Fruit fly (Drosophila melanogaster) whole organism, embryonic: ENCODE data around the gene CG3104.

ENCODE experiments used
- Aef1 ChIP-seq: fragments of 200-800 bp; sonication (Bioruptor generic); IDR thresholded peaks from 3 replicates; pipeline ENCODE4 v1.3.6; 2022; ENCODE audit warnings: missing biosample characterization, missing genetic modification characterization
- BEAF-32 ChIP-seq: fragments of 200-800 bp; sonication (Bioruptor generic); optimal IDR thresholded peaks from 3 replicates; lab custom pipeline; 2017; ENCODE audit warnings: missing biosample characterization, missing genetic modification characterization, mild to moderate bottlenecking, moderate library complexity, missing genetic modification reagents
- CG10654 ChIP-seq: fragments of 200-800 bp; sonication (Bioruptor generic); optimal IDR thresholded peaks from 2 replicates; lab custom pipeline; 2016; ENCODE audit warnings: missing biosample characterization, missing genetic modification characterization
- CG11247 ChIP-seq: fragments of 200-800 bp; sonication (Bioruptor generic); IDR thresholded peaks from 2 replicates; pipeline ENCODE4 v1.3.6; 2022; ENCODE audit warnings: missing biosample characterization, missing genetic modification characterization
- CG11560 ChIP-seq: fragments of 200-800 bp; sonication (Bioruptor generic); IDR thresholded peaks from 3 replicates; pipeline ENCODE4 v1.3.6; 2022; ENCODE audit warnings: missing biosample characterization, missing genetic modification characterization
- CG12236 ChIP-seq: fragments of 200-800 bp; sonication (Bioruptor generic); optimal IDR thresholded peaks from 2 replicates; lab custom pipeline; 2016; ENCODE audit warnings: missing biosample characterization, missing genetic modification characterization
- CG12299 ChIP-seq: fragments of 200-800 bp; sonication (Bioruptor generic); optimal IDR thresholded peaks from 2 replicates; lab custom pipeline; 2018; ENCODE audit warnings: missing biosample characterization, mild to moderate bottlenecking, missing genetic modification characterization
- CG13287 ChIP-seq: fragments of 200-800 bp; sonication (Bioruptor generic); IDR thresholded peaks from 2 replicates; pipeline ENCODE4 v1.3.6; 2022; ENCODE audit warnings: missing biosample characterization, missing genetic modification characterization; ENCODE audit not compliant: partially characterized antibody
- CG16863 ChIP-seq: fragments of 200-800 bp; sonication (Bioruptor generic); optimal IDR thresholded peaks from 3 replicates; lab custom pipeline; 2016; ENCODE audit warnings: missing biosample characterization, missing genetic modification characterization
- CG2129 ChIP-seq: fragments of 200-800 bp; sonication (Bioruptor generic); IDR thresholded peaks from 2 replicates; pipeline ENCODE4 v1.3.6; 2022; ENCODE audit warnings: missing biosample characterization, missing genetic modification characterization; ENCODE audit not compliant: partially characterized antibody
- CG2202 ChIP-seq: fragments of 200-800 bp; sonication (Bioruptor generic); optimal IDR thresholded peaks from 2 replicates; lab custom pipeline; 2018; ENCODE audit warnings: missing biosample characterization, mild to moderate bottlenecking, missing genetic modification characterization
- CG31224 ChIP-seq: fragments of 200-800 bp; sonication (Bioruptor generic); IDR thresholded peaks from 2 replicates; pipeline ENCODE4 v1.3.6; 2022; ENCODE audit warnings: missing biosample characterization, missing genetic modification characterization
- CG31388 ChIP-seq: fragments of 200-800 bp; sonication (Bioruptor generic); optimal IDR thresholded peaks from 2 replicates; lab custom pipeline; 2016; ENCODE audit warnings: missing biosample characterization, missing genetic modification characterization
- CG3163 ChIP-seq: fragments of 200-800 bp; sonication (Bioruptor generic); optimal IDR thresholded peaks from 3 replicates; lab custom pipeline; 2016; ENCODE audit warnings: missing biosample characterization, missing genetic modification characterization
- CG32767 ChIP-seq: fragments of 200-800 bp; sonication (Bioruptor generic); IDR thresholded peaks from 2 replicates; pipeline ENCODE4 v1.3.6; 2022; ENCODE audit warnings: missing biosample characterization, missing genetic modification characterization
- CG43689 ChIP-seq: fragments of 200-800 bp; sonication (Bioruptor generic); IDR thresholded peaks from 2 replicates; pipeline ENCODE4 v1.3.6; 2022; ENCODE audit warnings: missing biosample characterization, missing genetic modification characterization
- CG9797 ChIP-seq: fragments of 200-800 bp; sonication (Bioruptor generic); optimal IDR thresholded peaks from 3 replicates; lab custom pipeline; 2018; ENCODE audit warnings: missing biosample characterization, mild to moderate bottlenecking, missing genetic modification characterization
- CHES-1-like ChIP-seq: fragments of 200-800 bp; sonication (Bioruptor generic); optimal IDR thresholded peaks from 2 replicates; lab custom pipeline; 2016; ENCODE audit warnings: missing biosample characterization, missing genetic modification characterization
- Dad ChIP-seq: fragments of 200-800 bp; sonication (Bioruptor generic); optimal IDR thresholded peaks from 3 replicates; lab custom pipeline; 2016; ENCODE audit warnings: missing biosample characterization, missing genetic modification characterization
- Dip3 ChIP-seq: fragments of 200-800 bp; sonication (Bioruptor generic); optimal IDR thresholded peaks from 3 replicates; lab custom pipeline; 2016; ENCODE audit warnings: missing biosample characterization, missing genetic modification characterization
- Dll ChIP-seq: fragments of 200-800 bp; sonication (Bioruptor generic); IDR thresholded peaks from 4 replicates; pipeline ENCODE4 v1.3.6; 2022; ENCODE audit warnings: missing biosample characterization, missing genetic modification characterization; ENCODE audit not compliant: partially characterized antibody
- H2.0 ChIP-seq: fragments of 200-800 bp; sonication (Bioruptor generic); IDR thresholded peaks from 2 replicates; pipeline ENCODE4 v1.3.6; 2022; ENCODE audit warnings: missing biosample characterization, missing genetic modification characterization
- MTF-1 ChIP-seq: fragments of 200-800 bp; sonication (Bioruptor generic); optimal IDR thresholded peaks from 2 replicates; lab custom pipeline; 2018; ENCODE audit warnings: missing biosample characterization, mild to moderate bottlenecking, missing genetic modification characterization, borderline replicate concordance
- Mad ChIP-seq: fragments of 200-800 bp; sonication (Bioruptor generic); optimal IDR thresholded peaks from 2 replicates; lab custom pipeline; 2016; ENCODE audit warnings: missing biosample characterization, missing genetic modification characterization
- Med ChIP-seq: fragments of 200-800 bp; sonication (Bioruptor generic); peaks from one replicate; lab custom pipeline; 2016; ENCODE audit warnings: missing biosample characterization, missing genetic modification characterization, mild to moderate bottlenecking, inconsistent platforms, moderate library complexity
- NFAT ChIP-seq: fragments of 200-800 bp; sonication (Bioruptor generic); IDR thresholded peaks from 2 replicates; pipeline ENCODE4 v1.3.6; 2022; ENCODE audit warnings: missing biosample characterization, missing genetic modification characterization
- Rfx ChIP-seq: fragments of 200-800 bp; sonication (Bioruptor generic); IDR thresholded peaks from 2 replicates; pipeline ENCODE4 v1.3.6; 2022; ENCODE audit warnings: missing biosample characterization, missing genetic modification characterization
- Sox100B ChIP-seq: fragments of 200-800 bp; sonication (Bioruptor generic); optimal IDR thresholded peaks from 3 replicates; lab custom pipeline; 2018; ENCODE audit warnings: missing biosample characterization, mild to moderate bottlenecking, missing genetic modification characterization
- Trl ChIP-seq, 3 experiments: fragments of >200 bp in 2 of 3; fragments of 200-800 bp in 1 of 3; sonication (Bioruptor generic) in 1 of 3; optimal IDR thresholded peaks; 2 replicates in 1 of 3; 3 replicates in 2 of 3; lab custom pipeline; 2016 to 2017; ENCODE audit warnings: missing biosample characterization in 1 of 3, missing genetic modification characterization in 1 of 3
- amos ChIP-seq: fragments of 200-800 bp; sonication (Bioruptor generic); IDR thresholded peaks from 2 replicates; pipeline ENCODE4 v1.3.6; 2022; ENCODE audit warnings: missing biosample characterization, missing genetic modification characterization; ENCODE audit not compliant: partially characterized antibody
- ase ChIP-seq: fragments of 200-800 bp; sonication (Bioruptor generic); IDR thresholded peaks from 3 replicates; pipeline ENCODE4 v1.3.6; 2022; ENCODE audit warnings: missing biosample characterization, missing genetic modification characterization
- ash1 ChIP-seq: fragments of 200-800 bp; sonication (Bioruptor generic); optimal IDR thresholded peaks from 2 replicates; lab custom pipeline; 2018; ENCODE audit warnings: missing biosample characterization, mild to moderate bottlenecking, missing genetic modification characterization
- bab2 ChIP-seq: fragments of 200-800 bp; sonication (Bioruptor generic); optimal IDR thresholded peaks from 2 replicates; lab custom pipeline; 2016; ENCODE audit warnings: missing biosample characterization, missing genetic modification characterization
- chm ChIP-seq: fragments of 200-800 bp; sonication (Bioruptor generic); IDR thresholded peaks from 2 replicates; pipeline ENCODE4 v1.3.6; 2022; ENCODE audit warnings: missing biosample characterization, missing genetic modification characterization
- chn ChIP-seq: fragments of 200-800 bp; sonication (Bioruptor generic); optimal IDR thresholded peaks from 2 replicates; lab custom pipeline; 2016; ENCODE audit warnings: missing biosample characterization, missing genetic modification characterization
- crp ChIP-seq, 2 experiments: fragments of 200-800 bp; sonication (Bioruptor generic); optimal IDR thresholded peaks; 2 replicates in 1 of 2; 3 replicates in 1 of 2; lab custom pipeline; 2017; ENCODE audit warnings: missing biosample characterization in 2 of 2, missing genetic modification characterization in 2 of 2, mild to moderate bottlenecking in 1 of 2, moderate library complexity in 1 of 2
- dm ChIP-seq: fragments of 200-800 bp; sonication (Bioruptor generic); optimal IDR thresholded peaks from 3 replicates; lab custom pipeline; 2016; ENCODE audit warnings: missing biosample characterization, missing genetic modification characterization
- exex ChIP-seq: fragments of 200-800 bp; sonication (Bioruptor generic); optimal IDR thresholded peaks from 4 replicates; lab custom pipeline; 2018; ENCODE audit warnings: missing biosample characterization, mild to moderate bottlenecking, missing genetic modification characterization, moderate library complexity
- ftz-f1 ChIP-seq: fragments of 200-800 bp; sonication (Bioruptor generic); optimal IDR thresholded peaks from 2 replicates; lab custom pipeline; 2016; ENCODE audit warnings: missing biosample characterization, missing genetic modification characterization
- jumu ChIP-seq: fragments of 200-800 bp; sonication (Bioruptor generic); optimal IDR thresholded peaks from 3 replicates; lab custom pipeline; 2016; ENCODE audit warnings: missing biosample characterization, missing genetic modification characterization
- kah ChIP-seq: fragments of 200-800 bp; sonication (Bioruptor generic); optimal IDR thresholded peaks from 2 replicates; lab custom pipeline; 2018; ENCODE audit warnings: missing biosample characterization, mild to moderate bottlenecking, missing genetic modification characterization
- kay ChIP-seq: fragments of 200-800 bp; sonication (Bioruptor generic); optimal IDR thresholded peaks from 2 replicates; lab custom pipeline; 2016; ENCODE audit warnings: missing biosample characterization, missing genetic modification characterization
- mirr ChIP-seq: fragments of 200-800 bp; sonication (Bioruptor generic); optimal IDR thresholded peaks from 3 replicates; lab custom pipeline; 2018; ENCODE audit warnings: missing biosample characterization, mild to moderate bottlenecking, missing genetic modification characterization
- onecut ChIP-seq: fragments of 200-800 bp; sonication (Bioruptor generic); IDR thresholded peaks from 2 replicates; pipeline ENCODE4 v1.3.6; 2022; ENCODE audit warnings: missing biosample characterization, missing genetic modification characterization
- pb ChIP-seq: fragments of 200-800 bp; sonication (Bioruptor generic); optimal IDR thresholded peaks from 3 replicates; lab custom pipeline; 2016; ENCODE audit warnings: missing biosample characterization, missing genetic modification characterization
- sens ChIP-seq: fragments of 200-800 bp; sonication (Bioruptor generic); peaks from one replicate; lab custom pipeline; 2016; ENCODE audit warnings: missing biosample characterization, missing genetic modification characterization
- sens-2 ChIP-seq: fragments of 200-800 bp; sonication (Bioruptor generic); IDR thresholded peaks from 2 replicates; pipeline ENCODE4 v1.3.6; 2022; ENCODE audit warnings: missing biosample characterization, missing genetic modification characterization
- ssp ChIP-seq: fragments of 200-800 bp; sonication (Bioruptor generic); IDR thresholded peaks from 2 replicates; pipeline ENCODE4 v1.3.6; 2022; ENCODE audit warnings: missing biosample characterization, missing genetic modification characterization
- tio ChIP-seq: fragments of 200-800 bp; sonication (Bioruptor generic); optimal IDR thresholded peaks from 2 replicates; lab custom pipeline; 2017; ENCODE audit warnings: missing biosample characterization, missing genetic modification characterization, inconsistent platforms
- wek ChIP-seq: fragments of 200-800 bp; sonication (Bioruptor generic); optimal IDR thresholded peaks from 3 replicates; lab custom pipeline; 2018; ENCODE audit warnings: missing biosample characterization, mild to moderate bottlenecking, missing genetic modification characterization, moderate library complexity

The CG3104 gene

DNA sequence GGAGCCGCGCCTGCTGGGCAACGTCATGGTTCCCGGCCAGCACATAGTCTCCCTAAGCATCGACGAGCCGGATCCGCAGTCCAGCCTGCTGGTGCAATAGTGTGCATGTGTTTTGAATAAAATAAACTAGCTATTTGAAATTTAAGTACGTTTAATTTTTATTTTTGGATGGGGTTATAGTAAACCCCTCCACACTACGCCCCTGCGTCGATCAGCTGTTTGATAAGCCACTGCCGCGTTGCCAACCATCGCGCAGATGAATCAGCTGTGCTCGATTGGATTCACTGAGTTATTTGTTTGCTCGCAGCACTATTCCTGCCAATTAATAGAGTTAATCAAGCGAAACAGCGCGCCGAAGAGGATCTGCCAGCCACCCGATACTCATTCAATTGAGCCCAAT, 23.3 kb upstream of the CG3104 start, which contains the start of gene RabGGTb (continued):
- TF ChIP-seq CG12299 (tag; lab: Kevin White, UChicago) (peak; percentile 40), jumu (GFP tag; lab: Kevin White, UChicago) (peak; percentile 6), Mad (peak; percentile 24), Sox100B (GFP tag; lab: Kevin White, UChicago) (no peak), CG43689 (GFP tag; lab: Robert Waterston, UW) (peak; percentile 50; the same call in 1 of the 2 replicates), CG31224 (GFP tag; lab: Robert Waterston, UW) (peak; percentile 55; the same call in 1 of the 2 replicates), NFAT (GFP tag; lab: Robert Waterston, UW) (peak; percentile 80), exex (tag; lab: Kevin White, UChicago) (peak; percentile 16), pb (GFP tag; lab: Kevin White, UChicago) (no peak), mirr (GFP tag; lab: Kevin White, UChicago) (peak; percentile 36), kay (GFP tag; lab: Kevin White, UChicago) (peak; percentile 77), Dip3 (GFP tag; lab: Kevin White, UChicago) (peak; percentile 39), CG2129 (GFP tag; lab: Robert Waterston, UW) (no peak), tio (GFP tag; lab: Kevin White, UChicago) (no peak), ase (GFP tag; lab: Robert Waterston, UW) (peak; percentile 67; the same call in 2 of the 3 replicates), CG31388 (no peak), sens (GFP tag; lab: Kevin White, UChicago) (peak; percentile 88), onecut (GFP tag; lab: Robert Waterston, UW) (peak; percentile 59), CG16863 (peak; percentile 36), CG2202 (tag; lab: Kevin White, UChicago) (peak; percentile 8), CG12236 (GFP tag; lab: Kevin White, UChicago) (no peak), chm (GFP tag; lab: Robert Waterston, UW) (peak; percentile 87), H2.0 (peak; percentile 70), amos (GFP tag; lab: Robert Waterston, UW) (no peak; the same call in 1 of the 2 replicates), CG10654 (GFP tag; lab: Kevin White, UChicago) (no peak), Dad (GFP tag; lab: Kevin White, UChicago) (no peak), ftz-f1 (GFP tag; lab: Kevin White, UChicago) (peak; percentile 34), bab2 (GFP tag; lab: Kevin White, UChicago) (peak; percentile 66), CG3163 (peak; percentile 20), BEAF-32 (peak; percentile 2), CG11560 (0 out of 3 replicates have a peak, but pooled peaks have one; percentile 10), CHES-1-like (GFP tag; lab: Kevin White, UChicago) (peak; percentile 50), CG11247 (peak; percentile 73), kah (GFP tag; lab: Kevin White, UChicago) (peak; percentile 20), Dll (GFP tag; lab: Robert Waterston, UW) (peak; percentile 57; the same call in 1 of the 4 replicates), MTF-1 (GFP tag; lab: Kevin White, UChicago) (peak; percentile 11), sens-2 (GFP tag; lab: Robert Waterston, UW) (0 out of 2 replicates have a peak, but pooled peaks have one; percentile 42), chn (GFP tag; lab: Kevin White, UChicago) (peak; percentile 28), Trl (optimal IDR thresholded peaks at IDR 0.05; lab: Kevin White, UChicago) (no peak), Trl (GFP tag; optimal IDR thresholded peaks at IDR 0.05; lab: Kevin White, UChicago) (peak; percentile 35), dm (GFP tag; lab: Kevin White, UChicago) (peak; percentile 56), crp (GFP tag; optimal IDR thresholded peaks at IDR 0.05; lab: Kevin White, UChicago) (peak; percentile 99 to 100), Rfx (peak; percentile 92), CG32767 (peak; percentile 38; the same call in 1 of the 2 replicates), CG9797 (GFP tag; lab: Kevin White, UChicago) (peak; percentile 29), Med (GFP tag; lab: Kevin White, UChicago) (peak; percentile 95), ash1 (GFP tag; lab: Kevin White, UChicago) (peak; percentile 27), wek (GFP tag; lab: Kevin White, UChicago) (no peak), CG13287 (GFP tag; lab: Robert Waterston, UW) (peak; percentile 69), ssp (GFP tag; lab: Robert Waterston, UW) (peak; percentile 42), Aef1 (GFP tag; lab: Robert Waterston, UW) (peak; percentile 58)
